Worm (Caenorhabditis elegans): ENCODE results near the gene cutc-1.

cutc-1 gene

ce11 chrIII:8380645-8381044 lies 22.8 kb downstream of the cutc-1 start, which contains the start of gene R05D3.12:
R05D3.12 (plus strand) TSS chrIII:8380945.
- TF ChIP-seq elt-2 (tag; optimal IDR thresholded peaks at IDR 0.05) = no peak
- no peak for TF ChIP-seq sup-37 (GFP tag; optimal IDR thresholded peaks at IDR 0.05)
- TF ChIP-seq nhr-77 (tag; optimal IDR thresholded peaks at IDR 0.05) = no peak
- no peak for TF ChIP-seq ama-1 (optimal IDR thresholded peaks at IDR 0.05)
- no peak for TF ChIP-seq nhr-47 (tag; optimal IDR thresholded peaks at IDR 0.05)
- no peak for TF ChIP-seq pax-3 (tag; optimal IDR thresholded peaks at IDR 0.05)
- TF ChIP-seq elt-3 (tag; optimal IDR thresholded peaks at IDR 0.05) = no peak
- no peak for TF ChIP-seq dpl-1 (GFP tag; optimal IDR thresholded peaks at IDR 0.05)
- no peak for TF ChIP-seq blmp-1 (tag; optimal IDR thresholded peaks at IDR 0.05)
- no peak for TF ChIP-seq ceh-63 (GFP tag; optimal IDR thresholded peaks at IDR 0.05)
- TF ChIP-seq dsc-1 (tag; optimal IDR thresholded peaks at IDR 0.05) = no peak

ce11 chrIII:8375000-8375399 lies 28.4 kb downstream of the cutc-1 start, which contains the start of gene met-2:
met-2 (plus strand) TSS chrIII:8375300.
- TF ChIP-seq nhr-90 (tag; optimal IDR thresholded peaks at IDR 0.05; ENCODE audit: poor library complexity) = no peak
- no peak for TF ChIP-seq efl-1 (optimal IDR thresholded peaks at IDR 0.05)
- peak in 1 of 2 experiments; percentile 26 for TF ChIP-seq efl-1 (GFP tag; optimal IDR thresholded peaks at IDR 0.05 in 1 of 2)

ce11 chrIII:8371595-8372305 lies 31.7 kb downstream of the cutc-1 start, which contains the start of gene lmbr-1:
lmbr-1 (plus strand) TSS chrIII:8372255.
- TF ChIP-seq nhr-71 (tag; optimal IDR thresholded peaks at IDR 0.05) (no peak), blmp-1 (tag; optimal IDR thresholded peaks at IDR 0.05) (peak; percentile 25), efl-1 (optimal IDR thresholded peaks at IDR 0.05) (no peak), efl-1 (GFP tag; optimal IDR thresholded peaks at IDR 0.05 in 1 of 2) (peak in 1 of 2 experiments; percentile 46), irx-1 (tag; optimal IDR thresholded peaks at IDR 0.05) (no peak), xbp-1 (tag; optimal IDR thresholded peaks at IDR 0.05) (no peak), nhr-85 (tag) (peak; percentile 13), zag-1 (tag; optimal IDR thresholded peaks at IDR 0.05) (no peak), nhr-47 (tag; optimal IDR thresholded peaks at IDR 0.05) (no peak), grh-1 (GFP tag; IDR thresholded peaks at IDR 0.05) (no peak), mep-1 (tag; optimal IDR thresholded peaks at IDR 0.05) (no peak), isw-1 (GFP tag; IDR thresholded peaks at IDR 0.05) (no peak), C16A3.4 (tag; optimal IDR thresholded peaks at IDR 0.05) (no peak), ceh-90 (tag; optimal IDR thresholded peaks at IDR 0.05) (no peak), nhr-20 (tag; optimal IDR thresholded peaks at IDR 0.05) (no peak), fkh-4 (tag; optimal IDR thresholded peaks at IDR 0.05; ENCODE audit: borderline replicate concordance) (peak; percentile 58), dsc-1 (tag; optimal IDR thresholded peaks at IDR 0.05) (peak; percentile 93)

ce11 chrIII:8370846-8371257 lies 32.6 kb downstream of the cutc-1 start:
- TF ChIP-seq nhr-90 (tag; optimal IDR thresholded peaks at IDR 0.05; ENCODE audit: poor library complexity) = peak; percentile 40
- TF ChIP-seq ets-5 (GFP tag; IDR thresholded peaks at IDR 0.05) = no peak
- TF ChIP-seq pag-3 (tag; optimal IDR thresholded peaks at IDR 0.05; ENCODE audit: borderline replicate concordance, insufficient read depth) = no peak
- no peak for TF ChIP-seq C16A3.4 (tag; optimal IDR thresholded peaks at IDR 0.05)
- TF ChIP-seq efl-3 (GFP tag; optimal IDR thresholded peaks at IDR 0.05) = no peak
- TF ChIP-seq nhr-77 (tag; optimal IDR thresholded peaks at IDR 0.05) = no peak
- TF ChIP-seq sptf-1 (tag; optimal IDR thresholded peaks at IDR 0.05) = no peak
- no peak for TF ChIP-seq ama-1 (optimal IDR thresholded peaks at IDR 0.05)
- TF ChIP-seq dsc-1 (tag; optimal IDR thresholded peaks at IDR 0.05) = no peak
- no peak for TF ChIP-seq sox-4 (tag; optimal IDR thresholded peaks at IDR 0.05)
- peak; percentile 76 for TF ChIP-seq blmp-1 (tag; optimal IDR thresholded peaks at IDR 0.05)
- TF ChIP-seq ztf-11 (tag; optimal IDR thresholded peaks at IDR 0.05) = no peak
- no peak for TF ChIP-seq irx-1 (tag; optimal IDR thresholded peaks at IDR 0.05)
- peak; percentile 19 to 35 for TF ChIP-seq lin-35 (GFP tag; optimal IDR thresholded peaks at IDR 0.05)
- TF ChIP-seq swsn-7 (tag; optimal IDR thresholded peaks at IDR 0.05) = no peak
- no peak for TF ChIP-seq aha-1 (tag; optimal IDR thresholded peaks at IDR 0.05)
- TF ChIP-seq zag-1 (tag; optimal IDR thresholded peaks at IDR 0.05) = no peak
- no peak for TF ChIP-seq unc-86 (tag; optimal IDR thresholded peaks at IDR 0.05)
- TF ChIP-seq ceh-8 (GFP tag; optimal IDR thresholded peaks at IDR 0.05) = no peak
- no peak for TF ChIP-seq lin-39 (tag; optimal IDR thresholded peaks at IDR 0.05)
- no peak for TF ChIP-seq jun-1 (tag; optimal IDR thresholded peaks at IDR 0.05)
- TF ChIP-seq lin-14 (GFP tag; optimal IDR thresholded peaks at IDR 0.05) = peak; percentile 78
- no peak for TF ChIP-seq ztf-4 (tag; optimal IDR thresholded peaks at IDR 0.05)
- no peak for TF ChIP-seq nhr-84 (tag; optimal IDR thresholded peaks at IDR 0.05)
- peak; percentile 4 for TF ChIP-seq rnt-1 (tag; optimal IDR thresholded peaks at IDR 0.05)
- no peak for TF ChIP-seq skn-1 (tag; optimal IDR thresholded peaks at IDR 0.05)
- TF ChIP-seq nhr-237 (tag; optimal IDR thresholded peaks at IDR 0.05) = no peak
- TF ChIP-seq isw-1 (GFP tag; IDR thresholded peaks at IDR 0.05) = no peak
